Worm (Caenorhabditis elegans) whole organism, young adult: ENCODE results near the gene dpff-1.
A peak's percentile ranks its signal among the peaks of the same experiment; 100 is the strongest.

ENCODE experiments used
- D2030.7 ChIP-seq: fragments of 200-800 bp; sonication (Bioruptor generic); IDR thresholded peaks from 2 replicates; pipeline ENCODE4 v1.3.6; 2022; ENCODE audit warnings: missing genetic modification reagents, missing genetic modification characterization, missing compliant biosample characterization
- F23B12.7 ChIP-seq: sonication (generic microtip); optimal IDR thresholded peaks from 2 replicates; lab custom pipeline; 2017; ENCODE audit warnings: missing genetic modification characterization, mild to moderate bottlenecking, missing compliant biosample characterization, antibody characterized with exemption, moderate library complexity; ENCODE audit not compliant: insufficient read depth
- F33H1.4 ChIP-seq: fragments of 200-800 bp; sonication (Bioruptor generic); IDR thresholded peaks from 2 replicates; pipeline ENCODE4 v1.3.6; 2022; ENCODE audit warnings: missing genetic modification reagents, missing genetic modification characterization, missing compliant biosample characterization
- F52B5.7 ChIP-seq: sonication (generic microtip); optimal IDR thresholded peaks from 2 replicates; lab custom pipeline; 2016; ENCODE audit warnings: mild to moderate bottlenecking, missing genetic modification characterization, missing compliant biosample characterization
- F57A8.1 ChIP-seq: fragments of 200-800 bp; sonication (Bioruptor generic); optimal IDR thresholded peaks from 2 replicates; lab custom pipeline; 2018; ENCODE audit warnings: mild to moderate bottlenecking, missing genetic modification characterization, moderate library complexity, missing compliant biosample characterization
- K11D2.4 ChIP-seq: fragments of 200-800 bp; sonication (Bioruptor generic); IDR thresholded peaks from 2 replicates; pipeline ENCODE4 v1.3.6; 2022; ENCODE audit warnings: missing genetic modification reagents, missing genetic modification characterization, missing compliant biosample characterization
- K12H6.12 ChIP-seq: fragments of 200-800 bp; sonication (Bioruptor generic); optimal IDR thresholded peaks from 2 replicates; lab custom pipeline; 2018; ENCODE audit warnings: mild to moderate bottlenecking, missing genetic modification characterization, missing compliant biosample characterization
- T26A5.8 ChIP-seq: sonication (generic microtip); optimal IDR thresholded peaks from 2 replicates; lab custom pipeline; 2016; ENCODE audit warnings: missing genetic modification characterization, missing compliant biosample characterization
- Y53G8AR.9 ChIP-seq: fragments of 200-800 bp; sonication (Bioruptor generic); conservative IDR thresholded peaks from 2 replicates; pipeline ENCODE4 v1.3.6; 2022; ENCODE audit warnings: missing genetic modification reagents, missing genetic modification characterization, missing compliant biosample characterization
- Y79H2A.3 ChIP-seq: fragments of 200-800 bp; sonication (Bioruptor generic); conservative IDR thresholded peaks from 2 replicates; pipeline ENCODE4 v1.3.6; 2022; ENCODE audit warnings: missing genetic modification reagents, missing genetic modification characterization, missing compliant biosample characterization
- akir-1 ChIP-seq: fragments of 200-800 bp; sonication (Bioruptor generic); optimal IDR thresholded peaks from 2 replicates; lab custom pipeline; 2018; ENCODE audit warnings: mild to moderate bottlenecking, missing genetic modification characterization, moderate library complexity, missing compliant biosample characterization
- aptf-3 ChIP-seq: fragments of 200-800 bp; sonication (Bioruptor generic); IDR thresholded peaks from 2 replicates; pipeline ENCODE4 v1.3.6; 2022; ENCODE audit warnings: missing genetic modification characterization, missing compliant biosample characterization
- attf-5 ChIP-seq: fragments of 200-800 bp; sonication (Bioruptor generic); optimal IDR thresholded peaks from 2 replicates; lab custom pipeline; 2018; ENCODE audit warnings: mild to moderate bottlenecking, missing genetic modification characterization, missing compliant biosample characterization
- attf-6 ChIP-seq: fragments of 200-800 bp; sonication (Bioruptor generic); IDR thresholded peaks from 2 replicates; pipeline ENCODE4 v1.3.6; 2022; ENCODE audit warnings: missing genetic modification reagents, missing genetic modification characterization, missing compliant biosample characterization
- bed-1 ChIP-seq: fragments of 200-800 bp; sonication (Bioruptor generic); IDR thresholded peaks from 2 replicates; pipeline ENCODE4 v1.3.6; 2022; ENCODE audit warnings: missing genetic modification reagents, missing genetic modification characterization, missing compliant biosample characterization
- chd-7 ChIP-seq: sonication (generic microtip); optimal IDR thresholded peaks from 2 replicates; lab custom pipeline; 2016; ENCODE audit warnings: mild to moderate bottlenecking, missing genetic modification characterization, moderate library complexity, missing compliant biosample characterization
- dpl-1 ChIP-seq: fragments of 150-350 bp; optimal IDR thresholded peaks from 2 replicates; lab custom pipeline; 2014; ENCODE audit warnings: missing biosample characterization, missing genetic modification reagents, missing genetic modification characterization
- efl-1 ChIP-seq: fragments of 150-350 bp; optimal IDR thresholded peaks from 2 replicates; lab custom pipeline; 2014; ENCODE audit warnings: missing biosample characterization, missing genetic modification reagents, missing genetic modification characterization
- egl-44 ChIP-seq: fragments of 200-800 bp; sonication (Bioruptor generic); IDR thresholded peaks from 2 replicates; pipeline ENCODE4 v1.3.6; 2022; ENCODE audit warnings: missing genetic modification reagents, missing genetic modification characterization, missing compliant biosample characterization
- ekl-4 ChIP-seq: fragments of 200-800 bp; sonication (Bioruptor generic); IDR thresholded peaks from 2 replicates; pipeline ENCODE4 v1.3.6; 2022; ENCODE audit warnings: missing genetic modification reagents, missing genetic modification characterization, missing compliant biosample characterization
- hlh-12 ChIP-seq: sonication (generic microtip); optimal IDR thresholded peaks from 2 replicates; lab custom pipeline; 2016; ENCODE audit warnings: missing genetic modification characterization, missing compliant biosample characterization
- hmg-1.2 ChIP-seq: fragments of 200-800 bp; sonication (Bioruptor generic); IDR thresholded peaks from 2 replicates; pipeline ENCODE4 v1.3.6; 2022; ENCODE audit warnings: missing genetic modification reagents, missing genetic modification characterization, missing compliant biosample characterization
- hrde-1 ChIP-seq: sonication (generic microtip); optimal IDR thresholded peaks from 2 replicates; lab custom pipeline; 2016; ENCODE audit warnings: missing genetic modification characterization, mild to moderate bottlenecking, missing compliant biosample characterization, moderate library complexity, missing genotype, missing genetic modification reagents, borderline replicate concordance
- hsf-1 ChIP-seq: fragments of 200-800 bp; sonication (Bioruptor generic); IDR thresholded peaks from 2 replicates; pipeline ENCODE4 v1.3.6; 2022; ENCODE audit warnings: missing genetic modification reagents, missing genetic modification characterization, missing compliant biosample characterization
- lag-1 ChIP-seq: fragments of 200-800 bp; sonication (Bioruptor generic); IDR thresholded peaks from 2 replicates; pipeline ENCODE4 v1.3.6; 2022; ENCODE audit warnings: missing genetic modification reagents, missing genetic modification characterization, missing compliant biosample characterization
- let-526 ChIP-seq: fragments of 200-800 bp; sonication (Bioruptor generic); IDR thresholded peaks from 2 replicates; pipeline ENCODE4 v1.3.6; 2022; ENCODE audit warnings: missing genetic modification reagents, missing genetic modification characterization, missing compliant biosample characterization
- let-607 ChIP-seq, 2 experiments: fragments of 200-800 bp in 1 of 2; sonication (Bioruptor generic) in 1 of 2; sonication (generic microtip) in 1 of 2; optimal IDR thresholded peaks; 2 replicates each; lab custom pipeline; 2016 to 2018; ENCODE audit warnings: mild to moderate bottlenecking in 2 of 2, missing compliant biosample characterization in 2 of 2, missing genetic modification characterization in 2 of 2, moderate library complexity in 2 of 2, missing genotype in 1 of 2
- lin-26 ChIP-seq: fragments of 200-800 bp; sonication (Bioruptor generic); IDR thresholded peaks from 2 replicates; pipeline ENCODE4 v1.3.6; 2022; ENCODE audit warnings: missing genetic modification reagents, missing genetic modification characterization, missing compliant biosample characterization
- lin-35 ChIP-seq, 3 experiments: fragments of 150-350 bp in 2 of 3; sonication (generic microtip) in 1 of 3; optimal IDR thresholded peaks; 2 replicates each; lab custom pipeline; 2014 to 2018; ENCODE audit warnings: missing biosample characterization in 3 of 3, missing genetic modification characterization in 3 of 3, missing genetic modification reagents in 3 of 3
- lir-1 ChIP-seq: fragments of 200-800 bp; sonication (Bioruptor generic); conservative IDR thresholded peaks from 2 replicates; pipeline ENCODE4 v1.3.6; 2022; ENCODE audit warnings: missing genetic modification reagents, missing genetic modification characterization, missing compliant biosample characterization
- madf-3 ChIP-seq: fragments of 200-800 bp; sonication (Bioruptor generic); IDR thresholded peaks from 2 replicates; pipeline ENCODE4 v1.3.6; 2022; ENCODE audit warnings: missing genetic modification reagents, missing genetic modification characterization, missing compliant biosample characterization
- madf-6 ChIP-seq: fragments of 200-800 bp; sonication (Bioruptor generic); IDR thresholded peaks from 2 replicates; pipeline ENCODE4 v1.3.6; 2022; ENCODE audit warnings: missing genetic modification reagents, missing genetic modification characterization, missing compliant biosample characterization
- madf-8 ChIP-seq: fragments of 200-800 bp; sonication (Bioruptor generic); conservative IDR thresholded peaks from 2 replicates; pipeline ENCODE4 v1.3.6; 2022; ENCODE audit warnings: missing genetic modification reagents, missing genetic modification characterization, missing compliant biosample characterization
- mxl-1 ChIP-seq: sonication (generic microtip); optimal IDR thresholded peaks from 2 replicates; lab custom pipeline; 2016; ENCODE audit warnings: missing genetic modification characterization, missing compliant biosample characterization
- nfyb-1 ChIP-seq: fragments of 200-800 bp; sonication (Bioruptor generic); IDR thresholded peaks from 2 replicates; pipeline ENCODE4 v1.3.6; 2022; ENCODE audit warnings: missing genetic modification reagents, missing genetic modification characterization, missing compliant biosample characterization
- nhr-179 ChIP-seq: sonication (generic microtip); optimal IDR thresholded peaks from 2 replicates; lab custom pipeline; 2016; ENCODE audit warnings: mild to moderate bottlenecking, missing genetic modification characterization, missing compliant biosample characterization
- nhr-80 ChIP-seq: sonication (generic microtip); optimal IDR thresholded peaks from 2 replicates; lab custom pipeline; 2016; ENCODE audit warnings: missing genetic modification characterization, missing compliant biosample characterization
- rcor-1 ChIP-seq: fragments of 200-800 bp; sonication (Bioruptor generic); IDR thresholded peaks from 2 replicates; pipeline ENCODE4 v1.3.6; 2022; ENCODE audit warnings: missing genetic modification reagents, missing genetic modification characterization, missing compliant biosample characterization
- sea-2 ChIP-seq: fragments of 200-800 bp; sonication (Bioruptor generic); IDR thresholded peaks from 2 replicates; pipeline ENCODE4 v1.3.6; 2022; ENCODE audit warnings: missing genetic modification characterization, missing compliant biosample characterization
- snpc-1.1 ChIP-seq: sonication (generic microtip); optimal IDR thresholded peaks from 2 replicates; lab custom pipeline; 2017; ENCODE audit warnings: missing genetic modification characterization, mild to moderate bottlenecking, missing compliant biosample characterization, antibody characterized with exemption, moderate library complexity, missing genotype, missing genetic modification reagents; ENCODE audit not compliant: insufficient read depth
- snpc-3.4 ChIP-seq: sonication (generic microtip); optimal IDR thresholded peaks from 2 replicates; lab custom pipeline; 2017; ENCODE audit warnings: missing genetic modification characterization, mild to moderate bottlenecking, missing compliant biosample characterization, antibody characterized with exemption, moderate library complexity, missing genotype, missing genetic modification reagents
- snpc-4 ChIP-seq, 5 experiments: fragments of 150-350 bp in 1 of 5; sonication (generic microtip) in 4 of 5; optimal IDR thresholded peaks; 2 replicates each; lab custom pipeline; 2014 to 2018; ENCODE audit warnings: missing genetic modification characterization in 5 of 5, missing biosample characterization in 3 of 5, antibody characterized with exemption in 2 of 5, mild to moderate bottlenecking in 2 of 5, missing compliant biosample characterization in 2 of 5, missing genotype in 2 of 5, moderate library complexity in 2 of 5, missing genetic modification reagents in 1 of 5
- tbp1 ChIP-seq: fragments of 200-800 bp; sonication (Bioruptor generic); optimal IDR thresholded peaks from 2 replicates; lab custom pipeline; 2018; ENCODE audit warnings: mild to moderate bottlenecking, missing genetic modification characterization, missing compliant biosample characterization
- tlf-1 ChIP-seq: fragments of 200-800 bp; sonication (Bioruptor generic); optimal IDR thresholded peaks from 2 replicates; lab custom pipeline; 2018; ENCODE audit warnings: mild to moderate bottlenecking, missing genetic modification characterization, missing compliant biosample characterization
- unc-62 ChIP-seq: fragments of 150-350 bp; optimal IDR thresholded peaks from 2 replicates; lab custom pipeline; 2014; ENCODE audit warnings: missing biosample characterization, missing genetic modification reagents, missing genetic modification characterization
- xnd-1 ChIP-seq: sonication (generic microtip); optimal IDR thresholded peaks from 2 replicates; lab custom pipeline; 2016; ENCODE audit warnings: missing genotype, missing genetic modification reagents, missing genetic modification characterization, missing compliant biosample characterization
- ztf-22 ChIP-seq: fragments of 200-800 bp; sonication (Bioruptor generic); optimal IDR thresholded peaks from 2 replicates; lab custom pipeline; 2018; ENCODE audit warnings: mild to moderate bottlenecking, missing genetic modification characterization, moderate library complexity, missing compliant biosample characterization
- ztf-6 ChIP-seq: fragments of 200-800 bp; sonication (Bioruptor generic); IDR thresholded peaks from 2 replicates; pipeline ENCODE4 v1.3.6; 2022; ENCODE audit warnings: missing genetic modification reagents, missing genetic modification characterization, missing compliant biosample characterization

dpff-1 gene

ce11 chrIII:5874263-5874662 lies 31.9 kb downstream of the dpff-1 start (continued):
- TF ChIP-seq aptf-3 (no peak), madf-6 (GFP tag; lab: Robert Waterston, UW) (peak; percentile 11; the same call in 1 of the 2 replicates), egl-44 (GFP tag; lab: Robert Waterston, UW) (no peak), lir-1 (GFP tag; lab: Robert Waterston, UW) (no peak), T26A5.8 (no peak), let-607 (tag; optimal IDR thresholded peaks at IDR 0.05; lab: Kevin White, UChicago) (peak in 1 of 2 experiments; percentile 58), attf-5 (GFP tag; lab: Kevin White, UChicago) (no peak), K12H6.12 (tag; lab: Kevin White, UChicago) (no peak), F52B5.7 (tag; lab: Kevin White, UChicago) (no peak), bed-1 (no peak), tlf-1 (GFP tag; lab: Kevin White, UChicago) (peak; percentile 41), hmg-1.2 (no peak), K11D2.4 (GFP tag; lab: Robert Waterston, UW) (no peak), D2030.7 (GFP tag; lab: Robert Waterston, UW) (no peak), snpc-3.4 (tag; lab: Kevin White, UChicago) (no peak), nhr-80 (tag; lab: Kevin White, UChicago) (peak; percentile 67), F33H1.4 (GFP tag; lab: Robert Waterston, UW) (no peak), chd-7 (tag; lab: Kevin White, UChicago) (no peak), madf-3 (peak; percentile 69; the same call in 1 of the 2 replicates), ztf-6 (GFP tag; lab: Robert Waterston, UW) (no peak), snpc-4 (GFP tag; optimal IDR thresholded peaks at IDR 0.05; lab: Kevin White, UChicago) (no peak), snpc-4 (tag; optimal IDR thresholded peaks at IDR 0.05; lab: Kevin White, UChicago) (no peak), ekl-4 (GFP tag; lab: Robert Waterston, UW) (peak; percentile 65), hlh-12 (tag; lab: Kevin White, UChicago) (no peak), let-526 (GFP tag; lab: Robert Waterston, UW) (no peak), lin-35 (GFP tag; optimal IDR thresholded peaks at IDR 0.05; lab: Kevin White, UChicago) (peak in 1 of 3 experiments; percentile 56), Y53G8AR.9 (GFP tag; lab: Robert Waterston, UW) (peak; percentile 74), efl-1 (GFP tag; lab: Kevin White, UChicago) (no peak), ztf-22 (GFP tag; lab: Kevin White, UChicago) (no peak), snpc-1.1 (tag; lab: Kevin White, UChicago) (no peak), unc-62 (GFP tag; lab: Kevin White, UChicago) (no peak), attf-6 (no peak), nhr-179 (no peak), dpl-1 (no peak), Y79H2A.3 (GFP tag; lab: Robert Waterston, UW) (no peak), lin-26 (peak; percentile 73; the same call in 1 of the 2 replicates), mxl-1 (tag; lab: Kevin White, UChicago) (no peak), hsf-1 (no peak), tbp1 (peak; percentile 4), sea-2 (GFP tag; lab: Robert Waterston, UW) (no peak), F23B12.7 (tag; lab: Kevin White, UChicago) (no peak), rcor-1 (no peak), xnd-1 (no peak), hrde-1 (tag; lab: Kevin White, UChicago) (peak; percentile 68), madf-8 (GFP tag; lab: Robert Waterston, UW) (no peak), lag-1 (GFP tag; lab: Robert Waterston, UW) (no peak), F57A8.1 (GFP tag; lab: Kevin White, UChicago) (no peak), nfyb-1 (GFP tag; lab: Robert Waterston, UW) (peak; percentile 62), akir-1 (GFP tag; lab: Kevin White, UChicago) (no peak)
